Fruit fly (Drosophila melanogaster) whole organism: Measurements from ENCODE around the gene Mst98Cb.

ENCODE experiments used
- CG8478 ChIP-seq: fragments of >200 bp; optimal IDR thresholded peaks from 2 replicates; lab custom pipeline; 2018; ENCODE audit warnings: inconsistent platforms
- Dll ChIP-seq: fragments of >200 bp; optimal IDR thresholded peaks from 2 replicates; lab custom pipeline; 2017
- EcR ChIP-seq, 2 experiments: fragments of >200 bp; optimal IDR thresholded peaks; 2 replicates each; lab custom pipeline; 2017; ENCODE audit warnings: missing biosample characterization in 2 of 2, missing genetic modification characterization in 2 of 2, missing genetic modification reagents in 2 of 2
- pan ChIP-seq: fragments of >200 bp; optimal IDR thresholded peaks from 2 replicates; lab custom pipeline; 2017
- psq ChIP-seq: fragments of >200 bp; optimal IDR thresholded peaks from 2 replicates; lab custom pipeline; 2017
- usp ChIP-seq: fragments of >200 bp; optimal IDR thresholded peaks from 2 replicates; lab custom pipeline; 2017; ENCODE audit warnings: missing biosample characterization, missing genetic modification characterization, mixed read lengths

The Mst98Cb gene

dm6 chr3R:28317151-28317844, 24.7 kb downstream of the Mst98Cb start:
- TF ChIP-seq psq (lab: Kevin White, UChicago) (no peak), EcR (GFP tag; optimal IDR thresholded peaks at IDR 0.05; lab: Kevin White, UChicago) (no peak), CG8478 (no peak), Dll (lab: Kevin White, UChicago) (no peak), pan (lab: Kevin White, UChicago) (no peak), usp (GFP tag; lab: Kevin White, UChicago) (no peak)

- TF ChIP-seq CG8478 (no peak), psq (lab: Kevin White, UChicago) (no peak), usp (GFP tag; lab: Kevin White, UChicago) (no peak), EcR (GFP tag; optimal IDR thresholded peaks at IDR 0.05; lab: Kevin White, UChicago) (no peak)
Observed at dm6 chr3R:28323718-28324350, 31.2 kb downstream of the Mst98Cb start.

- TF ChIP-seq Dll (lab: Kevin White, UChicago), result no peak
- TF ChIP-seq pan (lab: Kevin White, UChicago), result no peak
- TF ChIP-seq EcR (GFP tag; optimal IDR thresholded peaks at IDR 0.05; lab: Kevin White, UChicago), result no peak
- no peak for TF ChIP-seq CG8478
- TF ChIP-seq usp (GFP tag; lab: Kevin White, UChicago), result no peak
- TF ChIP-seq psq (lab: Kevin White, UChicago), result no peak
Observed at dm6 chr3R:28324834-28325233, 32.2 kb downstream of the Mst98Cb start.

dm6 chr3R:28325415-28325814, 32.8 kb downstream of the Mst98Cb start:
- TF ChIP-seq usp (GFP tag; lab: Kevin White, UChicago), result no peak
- TF ChIP-seq pan (lab: Kevin White, UChicago), result no peak
- TF ChIP-seq CG8478, result no peak
- no peak for TF ChIP-seq psq (lab: Kevin White, UChicago)
- TF ChIP-seq EcR (GFP tag; optimal IDR thresholded peaks at IDR 0.05; lab: Kevin White, UChicago), result no peak
- TF ChIP-seq Dll (lab: Kevin White, UChicago), result no peak

dm6 chr3R:28326150-28326965, 33.8 kb downstream of the Mst98Cb start:
- no peak for TF ChIP-seq pan (lab: Kevin White, UChicago)
- TF ChIP-seq Dll (lab: Kevin White, UChicago), result no peak
- no peak for TF ChIP-seq psq (lab: Kevin White, UChicago)
- TF ChIP-seq EcR (GFP tag; optimal IDR thresholded peaks at IDR 0.05; lab: Kevin White, UChicago), result no peak
- TF ChIP-seq usp (GFP tag; lab: Kevin White, UChicago), result no peak

- TF ChIP-seq usp (GFP tag; lab: Kevin White, UChicago) (no peak), psq (lab: Kevin White, UChicago) (no peak), pan (lab: Kevin White, UChicago) (no peak), Dll (lab: Kevin White, UChicago) (no peak), CG8478 (no peak), EcR (GFP tag; optimal IDR thresholded peaks at IDR 0.05; lab: Kevin White, UChicago) (no peak)
Observed at dm6 chr3R:28327132-28327531, 34.5 kb downstream of the Mst98Cb start.

- TF ChIP-seq Dll (lab: Kevin White, UChicago) (no peak), pan (lab: Kevin White, UChicago) (no peak), EcR (GFP tag; optimal IDR thresholded peaks at IDR 0.05; lab: Kevin White, UChicago) (no peak), psq (lab: Kevin White, UChicago) (no peak), CG8478 (no peak), usp (GFP tag; lab: Kevin White, UChicago) (no peak)
Observed at dm6 chr3R:28327709-28328467, 35.3 kb downstream of the Mst98Cb start.

- TF ChIP-seq psq (lab: Kevin White, UChicago) (no peak), EcR (GFP tag; optimal IDR thresholded peaks at IDR 0.05; lab: Kevin White, UChicago) (no peak), Dll (lab: Kevin White, UChicago) (no peak), usp (GFP tag; lab: Kevin White, UChicago) (no peak), CG8478 (no peak), pan (lab: Kevin White, UChicago) (no peak)
Observed at dm6 chr3R:28328780-28329546, 36.4 kb downstream of the Mst98Cb start.

dm6 chr3R:28330266-28331125, 37.9 kb downstream of the Mst98Cb start:
- TF ChIP-seq EcR (GFP tag; optimal IDR thresholded peaks at IDR 0.05; lab: Kevin White, UChicago) (no peak), usp (GFP tag; lab: Kevin White, UChicago) (no peak), Dll (lab: Kevin White, UChicago) (no peak), psq (lab: Kevin White, UChicago) (no peak), CG8478 (no peak), pan (lab: Kevin White, UChicago) (no peak)
